Worm (Caenorhabditis elegans) whole organism, L4 larva: ENCODE measurements around the gene C35A11.2.

Experiments used
- aly-2 ChIP-seq: sonication (generic microtip); optimal IDR thresholded peaks from 2 replicates; lab custom pipeline; 2018; ENCODE audit warnings: missing biosample characterization, missing genetic modification characterization
- nhr-42 ChIP-seq: fragments of 200-800 bp; sonication (Bioruptor generic); IDR thresholded peaks from 2 replicates; pipeline ENCODE4 v1.3.6; 2022; ENCODE audit warnings: missing genetic modification characterization, missing compliant biosample characterization
- pha-4 ChIP-seq, 2 experiments: fragments of 150-350 bp in 1 of 2; fragments of 200-800 bp in 1 of 2; sonication (Bioruptor generic) in 1 of 2; IDR thresholded peaks in 1 of 2; optimal IDR thresholded peaks in 1 of 2; 2 replicates each; pipeline versions ENCODE4 v1.3.6 to Lab custom; 2014 to 2022; ENCODE audit warnings: missing genetic modification characterization in 2 of 2, missing genetic modification reagents in 2 of 2, missing biosample characterization in 1 of 2, missing compliant biosample characterization in 1 of 2
- ztf-11 ChIP-seq: fragments of 150-350 bp; optimal IDR thresholded peaks from 2 replicates; lab custom pipeline; 2014; ENCODE audit warnings: missing biosample characterization, missing genetic modification characterization

ce11 chrV:5408921-5409320 is 22.8 kb downstream of the C35A11.2 start:
- no peak for TF ChIP-seq ztf-11 (tag; lab: Kevin White, UChicago)
- TF ChIP-seq pha-4 (GFP tag; IDR thresholded peaks at IDR 0.05; lab: Robert Waterston, UW): no peak
- TF ChIP-seq pha-4 (tag; optimal IDR thresholded peaks at IDR 0.05; lab: Kevin White, UChicago): no peak
- no peak for TF ChIP-seq aly-2 (tag; lab: Kevin White, UChicago)
- TF ChIP-seq nhr-42 (GFP tag; lab: Robert Waterston, UW): no peak
